Worm (Caenorhabditis elegans) whole organism, midembryonic: Measurements from ENCODE around the gene Y36E3A.2.

Experiments
- cog-1 ChIP-seq: sonication (generic microtip); optimal IDR thresholded peaks from 2 replicates; lab custom pipeline; 2016; ENCODE audit warnings: missing genetic modification characterization, missing compliant biosample characterization
- flt-1 ChIP-seq: fragments of 200-800 bp; sonication (Bioruptor generic); IDR thresholded peaks from 2 replicates; pipeline ENCODE4 v1.3.6; 2022; ENCODE audit warnings: missing genetic modification characterization, missing compliant biosample characterization
- med-1 ChIP-seq: sonication (generic microtip); optimal IDR thresholded peaks from 2 replicates; lab custom pipeline; 2017; ENCODE audit warnings: missing genetic modification characterization, mild to moderate bottlenecking, missing compliant biosample characterization, antibody characterized with exemption, missing genetic modification reagents; ENCODE audit not compliant: insufficient read depth
- tab-1 ChIP-seq: fragments of 200-800 bp; sonication (Bioruptor generic); IDR thresholded peaks from 2 replicates; pipeline ENCODE4 v1.3.6; 2022; ENCODE audit warnings: missing genetic modification characterization, missing compliant biosample characterization

ce11 chrV:15397139-15397538 is 28.7 kb upstream of the Y36E3A.2 start:
- TF ChIP-seq med-1 (GFP tag; lab: Kevin White, UChicago) (no peak), tab-1 (no peak), cog-1 (tag; lab: Kevin White, UChicago) (no peak), flt-1 (GFP tag; lab: Robert Waterston, UW) (no peak)
